Worm (Caenorhabditis elegans) whole organism, L2 larva: Measurements from ENCODE around the gene C08H9.15.

Experiments
- ama-1 ChIP-seq: fragments of 150-350 bp; optimal IDR thresholded peaks from 2 replicates; lab custom pipeline; 2018; ENCODE audit warnings: inconsistent platforms
- ceh-82 ChIP-seq: fragments of 150-350 bp; optimal IDR thresholded peaks from 2 replicates; lab custom pipeline; 2014; ENCODE audit warnings: missing biosample characterization, missing genetic modification characterization
- dmd-4 ChIP-seq: sonication (generic microtip); optimal IDR thresholded peaks from 2 replicates; lab custom pipeline; 2017; ENCODE audit warnings: missing biosample characterization, missing genetic modification characterization
- fos-1 ChIP-seq: fragments of 150-350 bp; optimal IDR thresholded peaks from 2 replicates; lab custom pipeline; 2014; ENCODE audit warnings: missing biosample characterization, missing genetic modification characterization
- lin-39 ChIP-seq: fragments of 150-350 bp; optimal IDR thresholded peaks from 2 replicates; lab custom pipeline; 2014; ENCODE audit warnings: missing biosample characterization, missing genetic modification reagents, missing genetic modification characterization
- mbf-1 ChIP-seq: sonication (generic microtip); optimal IDR thresholded peaks from 2 replicates; lab custom pipeline; 2017; ENCODE audit warnings: missing biosample characterization, missing genetic modification characterization
- nhr-12 ChIP-seq: fragments of 150-350 bp; optimal IDR thresholded peaks from 2 replicates; lab custom pipeline; 2014; ENCODE audit warnings: missing biosample characterization, missing genetic modification characterization
- nhr-77 ChIP-seq: fragments of 150-350 bp; optimal IDR thresholded peaks from 2 replicates; lab custom pipeline; 2014; ENCODE audit warnings: missing biosample characterization, missing genetic modification characterization
- unc-39 ChIP-seq: fragments of 150-350 bp; optimal IDR thresholded peaks from 2 replicates; lab custom pipeline; 2014; ENCODE audit warnings: missing biosample characterization, missing genetic modification characterization
- zag-1 ChIP-seq: fragments of 150-350 bp; optimal IDR thresholded peaks from 2 replicates; lab custom pipeline; 2014; ENCODE audit warnings: missing biosample characterization, missing genetic modification characterization

DNA sequence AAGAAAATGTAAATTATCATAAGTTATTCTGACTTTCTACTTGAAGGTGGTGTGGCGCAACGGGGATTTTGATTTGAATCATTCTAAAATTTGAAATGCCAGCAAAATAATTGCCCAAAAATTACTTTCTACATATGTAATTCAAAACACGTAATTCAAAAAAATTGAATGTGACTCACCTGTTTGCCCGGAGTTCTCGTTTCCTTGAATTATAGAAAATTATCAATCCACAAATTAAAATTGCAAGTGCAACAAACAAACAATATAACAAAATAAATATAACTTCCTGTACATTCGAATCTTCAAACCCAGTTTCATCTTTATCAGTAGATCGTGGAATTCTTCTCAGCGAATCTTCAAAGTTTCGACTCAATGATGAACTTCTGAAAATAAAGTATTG, 12.8 kb upstream of the C08H9.15 start:
- TF ChIP-seq lin-39 (tag; lab: Kevin White, UChicago) = no peak
- no peak for TF ChIP-seq mbf-1 (tag; lab: Kevin White, UChicago)
- no peak for TF ChIP-seq nhr-77 (tag; lab: Kevin White, UChicago)
- no peak for TF ChIP-seq fos-1 (tag; lab: Kevin White, UChicago)
- TF ChIP-seq ama-1 = no peak
- no peak for TF ChIP-seq dmd-4 (tag; lab: Kevin White, UChicago)
- TF ChIP-seq zag-1 (tag; lab: Kevin White, UChicago) = no peak
- TF ChIP-seq nhr-12 (tag; lab: Kevin White, UChicago) = no peak
- TF ChIP-seq ceh-82 (tag; lab: Kevin White, UChicago) = no peak
- no peak for TF ChIP-seq unc-39 (tag; lab: Kevin White, UChicago)
